Fruit fly (Drosophila melanogaster) whole organism, adult: ENCODE measurements around the gene bun.

Experiments
- CG11617 ChIP-seq: fragments of 200-800 bp; sonication (Bioruptor generic); optimal IDR thresholded peaks from 2 replicates; lab custom pipeline; 2017; ENCODE audit warnings: mild to moderate bottlenecking, missing biosample characterization, missing genetic modification reagents, missing genetic modification characterization
- CG12768 ChIP-seq: fragments of 200-800 bp; sonication (Bioruptor generic); optimal IDR thresholded peaks from 2 replicates; lab custom pipeline; 2017; ENCODE audit warnings: missing biosample characterization, missing genetic modification characterization, mild to moderate bottlenecking, moderate library complexity, missing genetic modification reagents
- CG14711 ChIP-seq: fragments of 200-800 bp; sonication (Bioruptor generic); optimal IDR thresholded peaks from 2 replicates; lab custom pipeline; 2018; ENCODE audit warnings: missing biosample characterization, mild to moderate bottlenecking, missing genetic modification characterization, moderate library complexity
- CG1620 ChIP-seq: fragments of 200-800 bp; sonication (Bioruptor generic); optimal IDR thresholded peaks from 2 replicates; lab custom pipeline; 2016; ENCODE audit warnings: missing biosample characterization, missing genetic modification characterization
- CG33017 ChIP-seq: fragments of 200-800 bp; sonication (Bioruptor generic); optimal IDR thresholded peaks from 2 replicates; lab custom pipeline; 2018; ENCODE audit warnings: missing biosample characterization, mild to moderate bottlenecking, missing genetic modification characterization, moderate library complexity
- CG5204 ChIP-seq: fragments of 200-800 bp; sonication (Bioruptor generic); optimal IDR thresholded peaks from 2 replicates; lab custom pipeline; 2016; ENCODE audit warnings: missing biosample characterization, missing genetic modification characterization
- CG7045 ChIP-seq: fragments of 200-800 bp; sonication (Bioruptor generic); optimal IDR thresholded peaks from 2 replicates; lab custom pipeline; 2017; ENCODE audit warnings: missing biosample characterization, mild to moderate bottlenecking, missing genetic modification characterization
- CG7101 ChIP-seq: fragments of 200-800 bp; sonication (Bioruptor generic); optimal IDR thresholded peaks from 2 replicates; lab custom pipeline; 2018; ENCODE audit warnings: missing biosample characterization, mild to moderate bottlenecking, missing genetic modification characterization, moderate library complexity
- Clk ChIP-seq: fragments of 200-800 bp; sonication (Bioruptor generic); optimal IDR thresholded peaks from 2 replicates; lab custom pipeline; 2017; ENCODE audit warnings: missing biosample characterization, missing genetic modification characterization
- Crg-1 ChIP-seq: fragments of 200-800 bp; sonication (Bioruptor generic); optimal IDR thresholded peaks from 2 replicates; lab custom pipeline; 2016; ENCODE audit warnings: missing biosample characterization, missing genetic modification characterization
- Hr96 ChIP-seq: fragments of 200-800 bp; sonication (Bioruptor generic); optimal IDR thresholded peaks from 2 replicates; lab custom pipeline; 2016; ENCODE audit warnings: missing biosample characterization, missing genetic modification characterization
- Mnt ChIP-seq: fragments of 200-800 bp; sonication (Bioruptor generic); optimal IDR thresholded peaks from 2 replicates; lab custom pipeline; 2016; ENCODE audit warnings: missing biosample characterization, mild to moderate bottlenecking, missing genetic modification characterization
- bab1 ChIP-seq: fragments of 200-800 bp; sonication (Bioruptor generic); optimal IDR thresholded peaks from 3 replicates; lab custom pipeline; 2019; ENCODE audit warnings: missing biosample characterization, mild to moderate bottlenecking, missing genetic modification characterization, moderate library complexity
- cic ChIP-seq: fragments of 200-800 bp; sonication (Bioruptor generic); optimal IDR thresholded peaks from 2 replicates; lab custom pipeline; 2017; ENCODE audit warnings: missing biosample characterization, mild to moderate bottlenecking, missing genetic modification characterization, moderate library complexity
- cnc ChIP-seq, 2 experiments: fragments of >200 bp; optimal IDR thresholded peaks; 2 replicates each; lab custom pipeline; 2017
- kay ChIP-seq: fragments of 200-800 bp; sonication (Bioruptor generic); peaks from one replicate; lab custom pipeline; 2016; ENCODE audit warnings: missing biosample characterization, missing genetic modification characterization, borderline replicate concordance
- ovo ChIP-seq: fragments of 200-800 bp; sonication (Bioruptor generic); optimal IDR thresholded peaks from 2 replicates; lab custom pipeline; 2016; ENCODE audit warnings: missing biosample characterization, missing genetic modification characterization
- pad ChIP-seq: fragments of 200-800 bp; sonication (Bioruptor generic); optimal IDR thresholded peaks from 3 replicates; lab custom pipeline; 2017; ENCODE audit warnings: missing biosample characterization, missing genetic modification characterization, mild to moderate bottlenecking, moderate library complexity, missing genetic modification reagents
- tj ChIP-seq: fragments of 200-800 bp; sonication (Bioruptor generic); optimal IDR thresholded peaks from 3 replicates; lab custom pipeline; 2017; ENCODE audit warnings: missing biosample characterization, mild to moderate bottlenecking, missing genetic modification characterization, moderate library complexity
- toe ChIP-seq: fragments of 200-800 bp; sonication (Bioruptor generic); optimal IDR thresholded peaks from 2 replicates; lab custom pipeline; 2016; ENCODE audit warnings: missing biosample characterization, missing genetic modification characterization

The bun gene

DNA sequence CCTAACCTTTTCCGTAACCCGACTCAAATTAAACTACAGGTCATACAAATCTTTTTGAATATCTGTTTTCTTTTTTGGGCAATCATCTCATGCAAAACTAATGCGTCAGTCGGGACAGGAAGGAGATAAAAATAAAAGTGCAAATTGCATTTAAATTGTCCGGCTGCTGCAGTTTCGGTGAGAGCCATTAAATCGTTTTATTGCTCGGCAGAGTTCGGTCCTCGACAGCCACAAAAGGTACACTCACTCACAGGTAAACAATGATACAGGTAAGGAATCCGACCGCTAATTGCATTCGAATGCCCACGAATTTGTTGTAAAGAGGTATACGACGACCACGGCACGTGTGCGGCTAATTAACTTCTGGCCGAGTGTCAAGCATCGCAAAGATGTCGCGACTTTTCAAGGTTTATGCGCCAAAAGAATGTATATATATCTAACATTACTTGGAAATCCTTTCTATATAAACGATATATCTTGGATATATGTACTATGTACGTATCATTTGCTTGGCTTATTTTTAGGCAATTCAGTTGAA lies 79.8 kb downstream of the bun start:
- no peak for TF ChIP-seq CG12768 (GFP tag; lab: Kevin White, UChicago)
- no peak for TF ChIP-seq pad
- TF ChIP-seq CG33017, result no peak
- TF ChIP-seq cic (GFP tag; lab: Kevin White, UChicago), result no peak
- TF ChIP-seq CG14711 (tag; lab: Kevin White, UChicago), result no peak
- TF ChIP-seq CG7101, result no peak
- TF ChIP-seq CG5204, result no peak
- no peak for TF ChIP-seq Crg-1
- TF ChIP-seq CG1620 (GFP tag; lab: Kevin White, UChicago), result no peak

DNA sequence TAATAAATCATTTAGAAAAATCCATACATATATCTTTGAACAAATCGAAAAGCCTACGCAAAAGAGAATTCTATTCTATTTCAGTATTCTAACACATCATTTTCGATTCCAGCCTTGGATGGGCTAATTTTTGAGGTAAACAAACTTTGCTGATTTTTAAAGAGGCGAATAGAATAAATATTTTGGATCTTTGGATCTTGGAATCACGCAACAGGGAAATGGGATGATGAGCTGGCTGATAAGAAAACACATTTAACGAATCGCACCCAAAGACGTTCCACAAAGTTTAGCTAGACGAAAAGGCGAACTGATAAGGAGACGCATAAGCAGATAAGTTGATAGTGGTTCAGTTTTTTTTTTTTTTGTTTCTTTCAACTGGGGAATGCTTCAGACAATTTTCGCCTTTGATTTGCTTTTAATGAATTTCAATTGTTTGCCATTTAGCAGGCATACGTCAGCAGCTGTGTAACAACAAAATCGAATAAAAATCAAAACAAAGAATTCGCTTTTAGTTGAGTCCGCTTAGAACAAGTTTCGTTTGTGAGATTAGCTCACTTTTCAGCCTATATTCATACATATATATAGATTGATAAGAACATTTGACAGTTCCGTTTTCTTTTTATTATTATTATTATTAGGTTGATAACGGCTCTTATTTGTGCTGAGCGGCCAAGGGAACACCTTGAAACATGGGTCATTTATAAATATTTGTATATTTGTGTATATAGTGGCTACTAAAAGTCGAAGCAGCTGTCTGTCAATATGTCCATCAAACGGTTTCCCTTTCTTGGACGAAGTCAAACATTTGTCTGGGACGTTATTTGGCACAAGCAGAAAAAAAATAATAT lies 81.0 kb downstream of the bun start:
- no peak for TF ChIP-seq CG12768 (GFP tag; lab: Kevin White, UChicago)
- TF ChIP-seq kay (GFP tag; lab: Kevin White, UChicago), result peak; percentile 29
- peak; percentile 1 for TF ChIP-seq cic (GFP tag; lab: Kevin White, UChicago)
- no peak for TF ChIP-seq cnc (optimal IDR thresholded peaks at IDR 0.05; lab: Kevin White, UChicago)
- no peak for TF ChIP-seq CG11617 (GFP tag; lab: Kevin White, UChicago)
- no peak for TF ChIP-seq CG7101
- no peak for TF ChIP-seq tj

DNA sequence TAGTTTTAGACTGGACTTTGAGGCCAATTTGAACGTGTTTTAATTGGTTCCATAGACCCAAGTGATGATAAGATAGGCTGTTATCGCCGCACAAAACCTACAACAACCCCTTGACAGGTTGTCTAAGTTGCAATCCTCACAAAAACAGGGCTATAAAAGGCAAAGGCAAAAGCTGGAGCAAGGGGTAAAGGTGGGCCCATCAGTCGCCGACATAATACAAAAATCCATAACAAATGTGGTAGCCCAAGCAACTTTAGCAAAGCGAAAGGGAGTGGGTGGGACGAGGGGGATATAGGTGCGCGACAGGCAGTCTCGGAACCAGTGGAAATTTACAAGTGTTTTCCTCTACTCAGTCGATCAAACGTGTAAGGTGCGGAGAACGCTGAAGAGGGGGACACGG lies 82.3 kb downstream of the bun start:
- TF ChIP-seq cic (GFP tag; lab: Kevin White, UChicago), result peak; percentile 74
- peak; percentile 55 for TF ChIP-seq Mnt (GFP tag; lab: Kevin White, UChicago)
- TF ChIP-seq CG7101, result no peak
- TF ChIP-seq CG5204, result no peak
- peak; percentile 57 for TF ChIP-seq CG12768 (GFP tag; lab: Kevin White, UChicago)
- TF ChIP-seq tj, result peak; percentile 43

DNA sequence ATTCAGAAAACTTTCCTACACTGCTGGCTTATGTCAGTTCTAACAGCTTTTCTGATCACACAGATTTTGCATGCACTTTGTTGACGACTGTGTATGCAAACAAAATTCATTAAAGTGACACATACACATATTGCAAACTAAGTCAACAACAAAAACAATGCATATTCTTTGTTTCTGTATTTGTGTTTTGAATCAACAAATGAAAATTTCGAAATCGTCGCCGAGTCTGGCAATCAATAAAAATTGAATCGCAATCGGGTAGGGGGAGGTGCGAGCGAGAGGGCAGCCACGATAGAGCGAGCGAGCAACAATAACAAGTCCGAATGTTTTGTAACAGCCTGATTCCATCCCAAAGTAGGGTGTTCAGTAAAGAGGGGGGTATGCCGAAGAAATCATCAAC lies 83.4 kb downstream of the bun start:
- TF ChIP-seq CG12768 (GFP tag; lab: Kevin White, UChicago) (no peak), CG1620 (GFP tag; lab: Kevin White, UChicago) (no peak), pad (peak; percentile 33), CG7101 (peak; percentile 53), toe (GFP tag; lab: Kevin White, UChicago) (no peak), bab1 (no peak), cnc (optimal IDR thresholded peaks at IDR 0.05; lab: Kevin White, UChicago) (no peak), cic (GFP tag; lab: Kevin White, UChicago) (peak; percentile 65), kay (GFP tag; lab: Kevin White, UChicago) (no peak), CG5204 (no peak), tj (no peak), Clk (GFP tag; lab: Kevin White, UChicago) (no peak), Hr96 (no peak), CG7045 (no peak), ovo (GFP tag; lab: Kevin White, UChicago) (peak; percentile 51), CG14711 (tag; lab: Kevin White, UChicago) (peak; percentile 42), Mnt (GFP tag; lab: Kevin White, UChicago) (peak; percentile 41), CG33017 (peak; percentile 24), Crg-1 (peak; percentile 26), CG11617 (GFP tag; lab: Kevin White, UChicago) (peak; percentile 10)

DNA sequence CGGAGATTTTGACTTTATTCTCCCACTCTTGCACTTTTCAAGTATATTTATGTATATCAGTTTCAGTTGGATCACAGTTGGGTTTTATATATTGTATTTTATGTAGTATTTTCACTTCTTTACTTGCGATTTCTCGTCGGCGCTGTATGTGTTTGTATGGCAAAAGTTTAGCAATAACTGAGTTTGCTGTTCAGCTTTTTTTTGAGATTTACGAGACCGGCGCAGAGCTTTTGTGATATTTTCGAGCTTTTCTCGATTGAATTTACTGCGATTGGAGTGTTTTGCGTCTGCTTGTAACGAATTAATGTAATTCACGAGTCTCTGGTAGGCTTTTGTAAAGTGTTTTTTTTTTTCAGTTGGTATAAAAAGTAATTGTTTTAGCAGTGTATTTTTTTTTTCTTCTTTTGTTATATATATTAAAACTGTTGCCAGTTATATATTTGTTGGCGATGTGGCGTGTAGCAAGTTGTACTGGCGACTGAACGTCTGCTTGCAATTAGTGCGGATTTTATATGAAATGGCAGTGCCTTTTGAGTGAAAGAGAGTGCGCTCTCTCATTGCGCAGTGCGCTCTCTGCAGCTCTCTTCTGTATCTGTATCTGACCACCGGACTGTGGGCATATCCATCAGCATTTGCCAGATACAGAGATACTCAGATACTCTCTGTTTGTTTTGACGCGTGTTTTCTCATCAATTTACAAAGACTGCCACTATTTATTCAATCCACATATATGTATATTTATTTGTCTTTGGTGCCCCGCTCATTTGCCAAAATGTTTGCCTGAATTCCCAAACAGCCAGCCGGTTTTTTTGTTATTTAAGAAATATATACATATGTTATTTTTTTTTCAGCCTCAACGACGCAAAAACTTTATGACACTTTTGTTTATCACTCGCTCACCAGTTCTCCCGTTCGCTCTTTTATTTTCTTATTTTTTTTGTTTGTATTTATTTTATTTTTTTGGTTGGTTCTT lies 85.4 kb downstream of the bun start:
- TF ChIP-seq CG5204, result peak; percentile 67
- TF ChIP-seq CG7101, result peak; percentile 82
- TF ChIP-seq Clk (GFP tag; lab: Kevin White, UChicago), result peak; percentile 4
- TF ChIP-seq CG7045, result peak; percentile 77
- peak; percentile 83 for TF ChIP-seq ovo (GFP tag; lab: Kevin White, UChicago)
- peak; percentile 61 for TF ChIP-seq CG14711 (tag; lab: Kevin White, UChicago)
- TF ChIP-seq toe (GFP tag; lab: Kevin White, UChicago), result peak; percentile 34
- TF ChIP-seq bab1, result peak; percentile 44
- TF ChIP-seq pad, result peak; percentile 66
- peak; percentile 53 for TF ChIP-seq CG1620 (GFP tag; lab: Kevin White, UChicago)
- TF ChIP-seq Hr96, result peak; percentile 50
- TF ChIP-seq Crg-1, result peak; percentile 89
- TF ChIP-seq tj, result no peak
- TF ChIP-seq cic (GFP tag; lab: Kevin White, UChicago), result peak; percentile 82
- no peak for TF ChIP-seq cnc (optimal IDR thresholded peaks at IDR 0.05; lab: Kevin White, UChicago)
- peak; percentile 97 for TF ChIP-seq kay (GFP tag; lab: Kevin White, UChicago)
- TF ChIP-seq CG12768 (GFP tag; lab: Kevin White, UChicago), result peak; percentile 89
- TF ChIP-seq CG33017, result peak; percentile 84
- TF ChIP-seq Mnt (GFP tag; lab: Kevin White, UChicago), result peak; percentile 70
- TF ChIP-seq CG11617 (GFP tag; lab: Kevin White, UChicago), result peak; percentile 67

DNA sequence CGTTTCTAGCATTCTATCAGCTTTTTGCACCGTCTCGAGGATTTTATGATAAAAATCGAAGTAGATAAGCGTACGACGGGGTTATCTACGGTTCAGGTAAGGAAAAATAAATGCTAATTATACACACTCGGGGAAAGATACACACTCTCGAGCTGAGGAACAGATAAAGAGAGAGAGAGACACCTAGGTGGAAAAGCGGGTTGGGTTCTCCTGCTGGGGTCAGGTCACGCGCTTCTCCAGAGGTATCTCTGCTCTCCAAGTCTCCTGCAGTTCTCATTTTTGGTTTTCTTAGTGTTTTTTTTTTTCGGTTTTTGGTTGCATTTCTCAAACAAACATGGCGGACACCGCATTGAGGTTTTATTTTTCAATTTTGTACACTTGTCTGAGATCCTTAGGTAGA lies 86.6 kb downstream of the bun start:
- TF ChIP-seq CG12768 (GFP tag; lab: Kevin White, UChicago) (no peak), tj (no peak), toe (GFP tag; lab: Kevin White, UChicago) (no peak), Hr96 (no peak), kay (GFP tag; lab: Kevin White, UChicago) (no peak), Crg-1 (no peak), CG1620 (GFP tag; lab: Kevin White, UChicago) (no peak), cic (GFP tag; lab: Kevin White, UChicago) (no peak), CG7101 (no peak)
